Worm (Caenorhabditis elegans) whole organism, midembryonic: ENCODE measurements around the gene srt-28.

Experiments
- flt-1 ChIP-seq: fragments of 200-800 bp; sonication (Bioruptor generic); IDR thresholded peaks from 2 replicates; pipeline ENCODE4 v1.3.6; 2022; ENCODE audit warnings: missing genetic modification characterization, missing compliant biosample characterization
- med-1 ChIP-seq: sonication (generic microtip); optimal IDR thresholded peaks from 2 replicates; lab custom pipeline; 2017; ENCODE audit warnings: missing genetic modification characterization, mild to moderate bottlenecking, missing compliant biosample characterization, antibody characterized with exemption, missing genetic modification reagents; ENCODE audit not compliant: insufficient read depth
- ztf-23 ChIP-seq: fragments of 200-800 bp; sonication (Bioruptor generic); IDR thresholded peaks from 2 replicates; pipeline ENCODE4 v1.3.6; 2022; ENCODE audit warnings: missing genetic modification reagents, missing genetic modification characterization, missing compliant biosample characterization
- ztf-29 ChIP-seq: fragments of 200-800 bp; sonication (Bioruptor generic); IDR thresholded peaks from 2 replicates; pipeline ENCODE4 v1.3.6; 2022; ENCODE audit warnings: missing genetic modification reagents, missing genetic modification characterization, missing compliant biosample characterization

- no peak for TF ChIP-seq ztf-29 (GFP tag; lab: Robert Waterston, UW)
- no peak for TF ChIP-seq med-1 (GFP tag; lab: Kevin White, UChicago)
- TF ChIP-seq ztf-23 (GFP tag; lab: Robert Waterston, UW) = no peak
- TF ChIP-seq flt-1 = no peak
Observed at ce11 chrV:2710192-2710591, 3.2 kb downstream of the srt-28 start.
